Fruit fly (Drosophila melanogaster): ENCODE results near the gene Lk6.

Gene Lk6

DNA sequence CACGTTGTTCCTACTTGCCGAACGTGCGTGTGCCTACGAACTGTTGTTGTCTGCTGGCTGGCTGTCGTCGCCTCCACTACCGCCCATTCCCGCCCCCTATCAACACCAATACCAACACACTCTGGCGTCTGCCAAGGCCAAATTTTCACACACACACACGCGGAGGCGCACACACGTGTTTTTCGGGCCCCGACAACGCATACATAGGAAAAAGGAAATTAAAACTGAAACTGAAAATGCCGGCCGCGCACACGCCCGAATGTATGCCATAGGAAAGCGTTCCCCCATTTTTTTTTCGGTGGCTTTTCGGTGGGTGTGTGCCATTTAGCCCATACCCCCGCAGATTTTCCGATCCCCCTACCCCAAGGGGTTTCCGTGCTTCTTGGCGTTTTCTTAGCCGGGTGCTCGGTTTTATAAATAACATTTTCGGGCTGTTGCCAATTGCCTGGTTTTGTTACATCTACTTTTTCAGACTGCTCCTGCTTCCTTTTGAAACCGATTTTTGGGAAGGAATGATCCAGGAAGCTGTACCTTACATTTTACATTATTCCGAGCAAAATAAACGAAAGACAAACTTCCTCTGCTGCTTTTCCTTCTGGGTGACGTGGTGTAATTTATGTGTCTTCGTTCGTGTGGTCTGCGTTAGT, 8.0 kb upstream of the Lk6 start (continued):
- no peak for TF ChIP-seq Spps (tag; optimal IDR thresholded peaks at IDR 0.05)
- no peak for TF ChIP-seq CG17912 (GFP tag; optimal IDR thresholded peaks at IDR 0.05)
- TF ChIP-seq Hmx (GFP tag; optimal IDR thresholded peaks at IDR 0.05) = no peak
- no peak for TF ChIP-seq CG5180 (GFP tag; optimal IDR thresholded peaks at IDR 0.05)
- no peak for TF ChIP-seq nom (GFP tag; optimal IDR thresholded peaks at IDR 0.05)
- TF ChIP-seq CHES-1-like (GFP tag; optimal IDR thresholded peaks at IDR 0.05) = no peak
- peak; percentile 66 for TF ChIP-seq Ets65A (GFP tag)
- TF ChIP-seq cad (GFP tag; optimal IDR thresholded peaks at IDR 0.05) = no peak
- peak; percentile 76; the same call in 2 of the 3 replicates for TF ChIP-seq CG2199 (GFP tag; IDR thresholded peaks at IDR 0.05)
- TF ChIP-seq CG14014 (GFP tag; IDR thresholded peaks at IDR 0.05) = no peak
- no peak for TF ChIP-seq CG33213 (GFP tag; optimal IDR thresholded peaks at IDR 0.05)
- TF ChIP-seq CG4360 (GFP tag; IDR thresholded peaks at IDR 0.05) = no peak
- no peak for TF ChIP-seq toy (GFP tag; IDR thresholded peaks at IDR 0.05)
- TF ChIP-seq trh (GFP tag; optimal IDR thresholded peaks at IDR 0.05) = no peak
- TF ChIP-seq CG8281 (tag; optimal IDR thresholded peaks at IDR 0.05) = no peak
- TF ChIP-seq dpn (GFP tag; optimal IDR thresholded peaks at IDR 0.05) = no peak
- TF ChIP-seq CG14710 (tag; optimal IDR thresholded peaks at IDR 0.05) = no peak
- TF ChIP-seq BtbVII (GFP tag; optimal IDR thresholded peaks at IDR 0.05) = no peak
- TF ChIP-seq odd (GFP tag; optimal IDR thresholded peaks at IDR 0.05) = no peak
- no peak for TF ChIP-seq CG18764 (GFP tag; optimal IDR thresholded peaks at IDR 0.05)
- no peak for TF ChIP-seq zen2 (GFP tag; IDR thresholded peaks at IDR 0.05; ENCODE audit: partially characterized antibody)
- no peak for TF ChIP-seq sr (GFP tag; IDR thresholded peaks at IDR 0.05)
- TF ChIP-seq CG15479 (GFP tag; optimal IDR thresholded peaks at IDR 0.05) = no peak
- no peak for TF ChIP-seq bsh (GFP tag; optimal IDR thresholded peaks at IDR 0.05)
- TF ChIP-seq abd-A (tag; optimal IDR thresholded peaks at IDR 0.05) = no peak
- peak; percentile 42 for TF ChIP-seq ftz-f1 (GFP tag; optimal IDR thresholded peaks at IDR 0.05)
- TF ChIP-seq CrebB (tag; optimal IDR thresholded peaks at IDR 0.05) = no peak
- no peak for TF ChIP-seq Camta (GFP tag; optimal IDR thresholded peaks at IDR 0.05)
- peak; percentile 71 for TF ChIP-seq Med (GFP tag)
- TF ChIP-seq CG3281 (GFP tag; optimal IDR thresholded peaks at IDR 0.05) = no peak
- TF ChIP-seq fd96Cb (tag; optimal IDR thresholded peaks at IDR 0.05) = no peak
- TF ChIP-seq cwo (GFP tag; optimal IDR thresholded peaks at IDR 0.05) = peak; percentile 39
- TF ChIP-seq klu (GFP tag; IDR thresholded peaks at IDR 0.05) = no peak
- TF ChIP-seq repo (GFP tag; optimal IDR thresholded peaks at IDR 0.05) = no peak
- TF ChIP-seq CG13287 (GFP tag; IDR thresholded peaks at IDR 0.05; ENCODE audit: partially characterized antibody) = no peak
- no peak for TF ChIP-seq CG15601 (tag; optimal IDR thresholded peaks at IDR 0.05)
- TF ChIP-seq CG42726 (GFP tag; IDR thresholded peaks at IDR 0.05; ENCODE audit: partially characterized antibody) = no peak
- no peak for TF ChIP-seq CG7963 (GFP tag; IDR thresholded peaks at IDR 0.05; ENCODE audit: partially characterized antibody)
- TF ChIP-seq C15 (GFP tag; IDR thresholded peaks at IDR 0.05) = no peak
- no peak for TF ChIP-seq Ets97D (GFP tag; optimal IDR thresholded peaks at IDR 0.05)
- no peak for TF ChIP-seq CG12391 (tag; optimal IDR thresholded peaks at IDR 0.05)
- no peak for TF ChIP-seq CG3407 (GFP tag; optimal IDR thresholded peaks at IDR 0.05)
- no peak for TF ChIP-seq Bteb2 (GFP tag; optimal IDR thresholded peaks at IDR 0.05)
- TF ChIP-seq CG32772 (GFP tag; IDR thresholded peaks at IDR 0.05) = no peak
- TF ChIP-seq CG12299 (tag; optimal IDR thresholded peaks at IDR 0.05) = no peak
- no peak for TF ChIP-seq ewg (GFP tag; optimal IDR thresholded peaks at IDR 0.05)
- no peak for TF ChIP-seq CG14667 (GFP tag; IDR thresholded peaks at IDR 0.05)
- TF ChIP-seq E2f1 (GFP tag; IDR thresholded peaks at IDR 0.05) = no peak
- TF ChIP-seq CG14441 (GFP tag; IDR thresholded peaks at IDR 0.05) = no peak
- no peak for TF ChIP-seq Elba2 (GFP tag; optimal IDR thresholded peaks at IDR 0.05)
